Worm (Caenorhabditis elegans): ENCODE measurements around the gene let-92.

ce11 chrIV:11878249-11878648, 20.0 kb downstream of the let-92 start, which contains the start of gene cutl-27:
- TF ChIP-seq W03F9.2 (tag; optimal IDR thresholded peaks at IDR 0.05) (no peak), him-1 (tag; optimal IDR thresholded peaks at IDR 0.05) (no peak)
